Fruit fly (Drosophila melanogaster): ENCODE measurements around the gene CG11294.
A peak's percentile ranks its signal among the peaks of the same experiment; 100 is the strongest.

The CG11294 gene

dm6 chrX:8693520-8693919, at the start of gene CG11294:
CG11294 (minus strand) TSS chrX:8693620.
- no peak for TF ChIP-seq CG7368 (GFP tag; optimal IDR thresholded peaks at IDR 0.05)
- no peak for TF ChIP-seq Lpt (GFP tag; optimal IDR thresholded peaks at IDR 0.05)
- no peak for TF ChIP-seq CG9139 (GFP tag; optimal IDR thresholded peaks at IDR 0.05)
- TF ChIP-seq Gug (GFP tag; IDR thresholded peaks at IDR 0.05): no peak
- no peak for TF ChIP-seq CG3032 (tag; optimal IDR thresholded peaks at IDR 0.05)
- no peak for TF ChIP-seq vri (GFP tag; optimal IDR thresholded peaks at IDR 0.05)
- TF ChIP-seq CG8632 (GFP tag; optimal IDR thresholded peaks at IDR 0.05): no peak
- no peak for TF ChIP-seq achi (GFP tag; optimal IDR thresholded peaks at IDR 0.05)
- TF ChIP-seq Blimp-1 (GFP tag; optimal IDR thresholded peaks at IDR 0.05): no peak
- TF ChIP-seq CG6808 (GFP tag; optimal IDR thresholded peaks at IDR 0.05): no peak
- TF ChIP-seq CG32006 (GFP tag; optimal IDR thresholded peaks at IDR 0.05): no peak
- TF ChIP-seq CG8319 (GFP tag; optimal IDR thresholded peaks at IDR 0.05): no peak
- TF ChIP-seq Hr4 (GFP tag; optimal IDR thresholded peaks at IDR 0.05): no peak

dm6 chrX:8732379-8732778, 39.0 kb upstream of the CG11294 start:
- no peak for TF ChIP-seq CG7368 (GFP tag; optimal IDR thresholded peaks at IDR 0.05)
- TF ChIP-seq CG8632 (GFP tag; optimal IDR thresholded peaks at IDR 0.05): no peak
- TF ChIP-seq eg (GFP tag; IDR thresholded peaks at IDR 0.05): no peak
- TF ChIP-seq CG6854 (GFP tag; optimal IDR thresholded peaks at IDR 0.05): no peak
- no peak for TF ChIP-seq Lpt (GFP tag; optimal IDR thresholded peaks at IDR 0.05)
- TF ChIP-seq CG6808 (GFP tag; optimal IDR thresholded peaks at IDR 0.05): no peak
- TF ChIP-seq Ets96B (tag; optimal IDR thresholded peaks at IDR 0.05): no peak
- TF ChIP-seq svp (GFP tag): no peak
- no peak for TF ChIP-seq CG6792 (GFP tag; optimal IDR thresholded peaks at IDR 0.05)
- TF ChIP-seq CG8119 (GFP tag; IDR thresholded peaks at IDR 0.05): no peak
- TF ChIP-seq vri (GFP tag; optimal IDR thresholded peaks at IDR 0.05): no peak
- TF ChIP-seq CG11902 (GFP tag; optimal IDR thresholded peaks at IDR 0.05): no peak
- TF ChIP-seq CG6276 (GFP tag; optimal IDR thresholded peaks at IDR 0.05): no peak
- no peak for TF ChIP-seq CG34406 (GFP tag; optimal IDR thresholded peaks at IDR 0.05)

dm6 chrX:8731464-8731863, 38.0 kb upstream of the CG11294 start:
- TF ChIP-seq Gug (GFP tag; IDR thresholded peaks at IDR 0.05) (no peak), OdsH (GFP tag; optimal IDR thresholded peaks at IDR 0.05) (peak; percentile 2), Blimp-1 (GFP tag; optimal IDR thresholded peaks at IDR 0.05) (no peak), vri (GFP tag; optimal IDR thresholded peaks at IDR 0.05) (no peak), svp (GFP tag) (peak; percentile 8), CG10669 (GFP tag; optimal IDR thresholded peaks at IDR 0.05) (peak; percentile 18), Met (GFP tag; optimal IDR thresholded peaks at IDR 0.05) (no peak), Eip78C (GFP tag) (peak; percentile 72), Eip75B (GFP tag; optimal IDR thresholded peaks at IDR 0.05) (no peak), CG34406 (GFP tag; optimal IDR thresholded peaks at IDR 0.05) (no peak), CG16779 (tag; optimal IDR thresholded peaks at IDR 0.05) (no peak), CG3919 (GFP tag; optimal IDR thresholded peaks at IDR 0.05) (no peak), Hr39 (GFP tag; optimal IDR thresholded peaks at IDR 0.05) (no peak), fd85E (GFP tag; optimal IDR thresholded peaks at IDR 0.05) (no peak), CG6163 (GFP tag; IDR thresholded peaks at IDR 0.05) (peak; percentile 40; the same call in 1 of the 3 replicates), spab (GFP tag; optimal IDR thresholded peaks at IDR 0.05) (peak; percentile 6), Sox15 (GFP tag; optimal IDR thresholded peaks at IDR 0.05) (no peak), salr (GFP tag; optimal IDR thresholded peaks at IDR 0.05) (no peak), lz (GFP tag; optimal IDR thresholded peaks at IDR 0.05) (no peak), Smox (GFP tag; optimal IDR thresholded peaks at IDR 0.05) (no peak), cyc (GFP tag; optimal IDR thresholded peaks at IDR 0.05) (no peak), net (GFP tag; optimal IDR thresholded peaks at IDR 0.05) (no peak), Sox14 (GFP tag; optimal IDR thresholded peaks at IDR 0.05) (no peak), dac (GFP tag; optimal IDR thresholded peaks at IDR 0.05) (no peak), acj6 (GFP tag; optimal IDR thresholded peaks at IDR 0.05) (no peak), CG15336 (GFP tag; IDR thresholded peaks at IDR 0.05) (no peak), CG11902 (GFP tag; optimal IDR thresholded peaks at IDR 0.05) (no peak), Lpt (GFP tag; optimal IDR thresholded peaks at IDR 0.05) (no peak), CG6276 (GFP tag; optimal IDR thresholded peaks at IDR 0.05) (no peak), fd59A (GFP tag; optimal IDR thresholded peaks at IDR 0.05) (no peak)

Data from whole organism, prepupa.